Fruit fly (Drosophila melanogaster) whole organism, embryonic: ENCODE results near the gene CG3815.

ENCODE experiments used
- CG18599 ChIP-seq: fragments of 200-800 bp; sonication (Bioruptor generic); optimal IDR thresholded peaks from 3 replicates; lab custom pipeline; 2017; ENCODE audit warnings: missing biosample characterization, missing genetic modification characterization, mild to moderate bottlenecking, moderate library complexity, missing genetic modification reagents
- CG2889 ChIP-seq: fragments of 200-800 bp; sonication (Bioruptor generic); IDR thresholded peaks from 3 replicates; pipeline ENCODE4 v1.3.6; 2022; ENCODE audit warnings: missing biosample characterization, missing genetic modification characterization
- bigmax ChIP-seq: fragments of 200-800 bp; sonication (Bioruptor generic); optimal IDR thresholded peaks from 2 replicates; lab custom pipeline; 2018; ENCODE audit warnings: missing biosample characterization, mild to moderate bottlenecking, missing genetic modification characterization
- kay ChIP-seq: fragments of 200-800 bp; sonication (Bioruptor generic); optimal IDR thresholded peaks from 2 replicates; lab custom pipeline; 2016; ENCODE audit warnings: missing biosample characterization, missing genetic modification characterization

- TF ChIP-seq CG2889 (GFP tag; lab: Robert Waterston, UW) (no peak), kay (GFP tag; lab: Kevin White, UChicago) (no peak), bigmax (GFP tag; lab: Kevin White, UChicago) (no peak), CG18599 (GFP tag; lab: Kevin White, UChicago) (no peak)
Observed at dm6 chrX:6343323-6343722, 48.1 kb downstream of the CG3815 start.
